Worm (Caenorhabditis elegans) whole organism, young adult: ENCODE results near the gene T16G12.3.

Source experiments
- B0336.3 ChIP-seq: fragments of 200-800 bp; sonication (Bioruptor generic); IDR thresholded peaks from 2 replicates; pipeline ENCODE4 v1.3.6; 2022; ENCODE audit warnings: missing genetic modification characterization, missing compliant biosample characterization
- F22D6.2 ChIP-seq: sonication (generic microtip); optimal IDR thresholded peaks from 2 replicates; lab custom pipeline; 2016; ENCODE audit warnings: mild to moderate bottlenecking, missing genetic modification characterization, missing compliant biosample characterization
- F23B12.7 ChIP-seq: sonication (generic microtip); optimal IDR thresholded peaks from 2 replicates; lab custom pipeline; 2017; ENCODE audit warnings: missing genetic modification characterization, mild to moderate bottlenecking, missing compliant biosample characterization, antibody characterized with exemption, moderate library complexity; ENCODE audit not compliant: insufficient read depth
- F33H1.4 ChIP-seq: fragments of 200-800 bp; sonication (Bioruptor generic); IDR thresholded peaks from 2 replicates; pipeline ENCODE4 v1.3.6; 2022; ENCODE audit warnings: missing genetic modification reagents, missing genetic modification characterization, missing compliant biosample characterization
- F37B4.10 ChIP-seq: fragments of 200-800 bp; sonication (Bioruptor generic); IDR thresholded peaks from 2 replicates; pipeline ENCODE4 v1.3.6; 2022; ENCODE audit warnings: missing genetic modification characterization, missing compliant biosample characterization
- F55B11.4 ChIP-seq: sonication (generic microtip); optimal IDR thresholded peaks from 2 replicates; lab custom pipeline; 2016; ENCODE audit warnings: missing compliant biosample characterization, missing genetic modification characterization, borderline replicate concordance; ENCODE audit not compliant: insufficient read depth
- F57A8.1 ChIP-seq: fragments of 200-800 bp; sonication (Bioruptor generic); optimal IDR thresholded peaks from 2 replicates; lab custom pipeline; 2018; ENCODE audit warnings: mild to moderate bottlenecking, missing genetic modification characterization, moderate library complexity, missing compliant biosample characterization
- F57C9.4 ChIP-seq: sonication (generic microtip); optimal IDR thresholded peaks from 2 replicates; lab custom pipeline; 2017; ENCODE audit warnings: mild to moderate bottlenecking, missing genetic modification characterization, missing compliant biosample characterization
- K11D2.4 ChIP-seq: fragments of 200-800 bp; sonication (Bioruptor generic); IDR thresholded peaks from 2 replicates; pipeline ENCODE4 v1.3.6; 2022; ENCODE audit warnings: missing genetic modification reagents, missing genetic modification characterization, missing compliant biosample characterization
- K12H6.12 ChIP-seq: fragments of 200-800 bp; sonication (Bioruptor generic); optimal IDR thresholded peaks from 2 replicates; lab custom pipeline; 2018; ENCODE audit warnings: mild to moderate bottlenecking, missing genetic modification characterization, missing compliant biosample characterization
- T07F8.4 ChIP-seq: sonication (generic microtip); optimal IDR thresholded peaks from 2 replicates; lab custom pipeline; 2016; ENCODE audit warnings: mild to moderate bottlenecking, missing genetic modification characterization, moderate library complexity, missing compliant biosample characterization
- Y53G8AR.9 ChIP-seq: fragments of 200-800 bp; sonication (Bioruptor generic); conservative IDR thresholded peaks from 2 replicates; pipeline ENCODE4 v1.3.6; 2022; ENCODE audit warnings: missing genetic modification reagents, missing genetic modification characterization, missing compliant biosample characterization
- Y56A3A.18 ChIP-seq: fragments of 200-800 bp; sonication (Bioruptor generic); IDR thresholded peaks from 2 replicates; pipeline ENCODE4 v1.3.6; 2022; ENCODE audit warnings: missing genetic modification reagents, missing genetic modification characterization, missing compliant biosample characterization
- Y79H2A.3 ChIP-seq: fragments of 200-800 bp; sonication (Bioruptor generic); conservative IDR thresholded peaks from 2 replicates; pipeline ENCODE4 v1.3.6; 2022; ENCODE audit warnings: missing genetic modification reagents, missing genetic modification characterization, missing compliant biosample characterization
- akir-1 ChIP-seq: fragments of 200-800 bp; sonication (Bioruptor generic); optimal IDR thresholded peaks from 2 replicates; lab custom pipeline; 2018; ENCODE audit warnings: mild to moderate bottlenecking, missing genetic modification characterization, moderate library complexity, missing compliant biosample characterization
- ama-1 ChIP-seq, 3 experiments: fragments of 150-350 bp in 1 of 3; sonication (generic microtip) in 2 of 3; optimal IDR thresholded peaks; 2 replicates each; lab custom pipeline; 2014 to 2018; ENCODE audit warnings: missing biosample characterization in 2 of 3, missing genetic modification characterization in 2 of 3, missing genetic modification reagents in 2 of 3
- aptf-3 ChIP-seq: fragments of 200-800 bp; sonication (Bioruptor generic); IDR thresholded peaks from 2 replicates; pipeline ENCODE4 v1.3.6; 2022; ENCODE audit warnings: missing genetic modification characterization, missing compliant biosample characterization
- attf-5 ChIP-seq: fragments of 200-800 bp; sonication (Bioruptor generic); optimal IDR thresholded peaks from 2 replicates; lab custom pipeline; 2018; ENCODE audit warnings: mild to moderate bottlenecking, missing genetic modification characterization, missing compliant biosample characterization
- cebp-1 ChIP-seq, 2 experiments: fragments of 200-800 bp in 1 of 2; sonication (Bioruptor generic) in 1 of 2; sonication (generic microtip) in 1 of 2; IDR thresholded peaks in 1 of 2; optimal IDR thresholded peaks in 1 of 2; 2 replicates each; pipeline versions ENCODE4 v1.3.6 to Lab custom; 2017 to 2022; ENCODE audit warnings: missing compliant biosample characterization in 2 of 2, missing genetic modification characterization in 2 of 2, mild to moderate bottlenecking in 1 of 2, missing genetic modification reagents in 1 of 2, moderate library complexity in 1 of 2
- cebp-2 ChIP-seq: fragments of 200-800 bp; sonication (Bioruptor generic); IDR thresholded peaks from 2 replicates; pipeline ENCODE4 v1.3.6; 2022; ENCODE audit warnings: missing genetic modification characterization, missing compliant biosample characterization
- dox-1 ChIP-seq: fragments of 200-800 bp; sonication (Bioruptor generic); IDR thresholded peaks from 2 replicates; pipeline ENCODE4 v1.3.6; 2022; ENCODE audit warnings: missing genetic modification reagents, missing genetic modification characterization, missing compliant biosample characterization
- dpl-1 ChIP-seq: fragments of 150-350 bp; optimal IDR thresholded peaks from 2 replicates; lab custom pipeline; 2014; ENCODE audit warnings: missing biosample characterization, missing genetic modification reagents, missing genetic modification characterization
- efl-1 ChIP-seq: fragments of 150-350 bp; optimal IDR thresholded peaks from 2 replicates; lab custom pipeline; 2014; ENCODE audit warnings: missing biosample characterization, missing genetic modification reagents, missing genetic modification characterization
- egl-18 ChIP-seq: fragments of 200-800 bp; sonication (Bioruptor generic); IDR thresholded peaks from 2 replicates; pipeline ENCODE4 v1.3.6; 2022; ENCODE audit warnings: missing genetic modification reagents, missing genetic modification characterization, missing compliant biosample characterization
- ets-4 ChIP-seq: fragments of 200-800 bp; sonication (Bioruptor generic); optimal IDR thresholded peaks from 2 replicates; lab custom pipeline; 2018; ENCODE audit warnings: mild to moderate bottlenecking, missing genetic modification characterization, missing compliant biosample characterization
- gei-17 ChIP-seq: fragments of 200-800 bp; sonication (Bioruptor generic); optimal IDR thresholded peaks from 2 replicates; lab custom pipeline; 2018; ENCODE audit warnings: mild to moderate bottlenecking, missing genetic modification characterization, missing compliant biosample characterization
- hmg-1.2 ChIP-seq: fragments of 200-800 bp; sonication (Bioruptor generic); IDR thresholded peaks from 2 replicates; pipeline ENCODE4 v1.3.6; 2022; ENCODE audit warnings: missing genetic modification reagents, missing genetic modification characterization, missing compliant biosample characterization
- hrde-1 ChIP-seq: sonication (generic microtip); optimal IDR thresholded peaks from 2 replicates; lab custom pipeline; 2016; ENCODE audit warnings: missing genetic modification characterization, mild to moderate bottlenecking, missing compliant biosample characterization, moderate library complexity, missing genotype, missing genetic modification reagents, borderline replicate concordance
- let-526 ChIP-seq: fragments of 200-800 bp; sonication (Bioruptor generic); IDR thresholded peaks from 2 replicates; pipeline ENCODE4 v1.3.6; 2022; ENCODE audit warnings: missing genetic modification reagents, missing genetic modification characterization, missing compliant biosample characterization
- lin-26 ChIP-seq: fragments of 200-800 bp; sonication (Bioruptor generic); IDR thresholded peaks from 2 replicates; pipeline ENCODE4 v1.3.6; 2022; ENCODE audit warnings: missing genetic modification reagents, missing genetic modification characterization, missing compliant biosample characterization
- lin-35 ChIP-seq, 3 experiments: fragments of 150-350 bp in 2 of 3; sonication (generic microtip) in 1 of 3; optimal IDR thresholded peaks; 2 replicates each; lab custom pipeline; 2014 to 2018; ENCODE audit warnings: missing biosample characterization in 3 of 3, missing genetic modification characterization in 3 of 3, missing genetic modification reagents in 3 of 3
- lin-54 ChIP-seq: fragments of 200-800 bp; sonication (Bioruptor generic); optimal IDR thresholded peaks from 2 replicates; lab custom pipeline; 2018; ENCODE audit warnings: mild to moderate bottlenecking, missing genetic modification characterization, missing compliant biosample characterization
- lsl-1 ChIP-seq: fragments of 200-800 bp; sonication (Bioruptor generic); optimal IDR thresholded peaks from 2 replicates; lab custom pipeline; 2018; ENCODE audit warnings: mild to moderate bottlenecking, missing genetic modification characterization, moderate library complexity, missing compliant biosample characterization
- madf-10 ChIP-seq: sonication (generic microtip); optimal IDR thresholded peaks from 2 replicates; lab custom pipeline; 2016; ENCODE audit warnings: mild to moderate bottlenecking, missing genetic modification characterization, missing compliant biosample characterization
- madf-6 ChIP-seq: fragments of 200-800 bp; sonication (Bioruptor generic); IDR thresholded peaks from 2 replicates; pipeline ENCODE4 v1.3.6; 2022; ENCODE audit warnings: missing genetic modification reagents, missing genetic modification characterization, missing compliant biosample characterization
- mel-28 ChIP-seq: sonication (generic microtip); optimal IDR thresholded peaks from 2 replicates; lab custom pipeline; 2016; ENCODE audit warnings: borderline replicate concordance, mild to moderate bottlenecking, missing genetic modification characterization, missing compliant biosample characterization
- nfyb-1 ChIP-seq: fragments of 200-800 bp; sonication (Bioruptor generic); IDR thresholded peaks from 2 replicates; pipeline ENCODE4 v1.3.6; 2022; ENCODE audit warnings: missing genetic modification reagents, missing genetic modification characterization, missing compliant biosample characterization
- pha-4 ChIP-seq: fragments of 150-350 bp; sonication (generic microtip); optimal IDR thresholded peaks from 2 replicates; lab custom pipeline; 2014; ENCODE audit warnings: missing biosample characterization, missing genetic modification reagents, missing genetic modification characterization
- rcor-1 ChIP-seq: fragments of 200-800 bp; sonication (Bioruptor generic); IDR thresholded peaks from 2 replicates; pipeline ENCODE4 v1.3.6; 2022; ENCODE audit warnings: missing genetic modification reagents, missing genetic modification characterization, missing compliant biosample characterization
- repo-1 ChIP-seq: sonication (generic microtip); optimal IDR thresholded peaks from 2 replicates; lab custom pipeline; 2017; ENCODE audit warnings: mild to moderate bottlenecking, missing genetic modification characterization, missing compliant biosample characterization
- tlf-1 ChIP-seq: fragments of 200-800 bp; sonication (Bioruptor generic); optimal IDR thresholded peaks from 2 replicates; lab custom pipeline; 2018; ENCODE audit warnings: mild to moderate bottlenecking, missing genetic modification characterization, missing compliant biosample characterization
- zim-3 ChIP-seq: sonication (generic microtip); optimal IDR thresholded peaks from 2 replicates; lab custom pipeline; 2017; ENCODE audit warnings: mild to moderate bottlenecking, missing genetic modification characterization, moderate library complexity, missing compliant biosample characterization
- ztf-18 ChIP-seq: sonication (generic microtip); optimal IDR thresholded peaks from 2 replicates; lab custom pipeline; 2016; ENCODE audit warnings: missing genotype, mild to moderate bottlenecking, missing genetic modification characterization, missing compliant biosample characterization
- ztf-22 ChIP-seq: fragments of 200-800 bp; sonication (Bioruptor generic); optimal IDR thresholded peaks from 2 replicates; lab custom pipeline; 2018; ENCODE audit warnings: mild to moderate bottlenecking, missing genetic modification characterization, moderate library complexity, missing compliant biosample characterization
- ztf-6 ChIP-seq: fragments of 200-800 bp; sonication (Bioruptor generic); IDR thresholded peaks from 2 replicates; pipeline ENCODE4 v1.3.6; 2022; ENCODE audit warnings: missing genetic modification reagents, missing genetic modification characterization, missing compliant biosample characterization

Gene T16G12.3

DNA sequence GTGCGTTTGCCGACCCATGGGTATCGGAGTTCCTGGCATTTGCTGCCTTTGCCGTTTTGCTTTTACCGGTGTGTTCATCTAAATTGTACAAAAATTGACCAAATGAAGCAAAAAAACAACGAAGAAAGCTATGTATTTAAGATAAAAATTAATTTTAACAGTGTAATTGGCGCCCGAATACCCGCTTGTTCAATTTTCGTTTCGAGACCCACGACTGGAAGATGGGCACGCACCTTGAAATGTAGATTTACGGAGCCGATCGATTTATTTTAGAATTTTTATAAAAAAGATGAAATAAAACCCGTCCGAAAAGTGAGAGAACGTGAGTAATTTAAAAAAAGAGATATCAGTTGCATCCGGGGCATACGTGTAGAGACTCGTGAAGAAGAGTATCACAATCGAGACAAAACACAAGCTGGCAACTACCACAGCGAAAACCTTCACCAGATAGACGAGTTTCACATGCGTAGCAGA is 38.1 kb downstream of the T16G12.3 start, which contains the start of gene hal-2 (continued):
- no peak for TF ChIP-seq egl-18
- TF ChIP-seq T07F8.4 (tag; lab: Kevin White, UChicago), result no peak
- TF ChIP-seq madf-6, result peak; percentile 33; the same call in 1 of the 2 replicates

DNA sequence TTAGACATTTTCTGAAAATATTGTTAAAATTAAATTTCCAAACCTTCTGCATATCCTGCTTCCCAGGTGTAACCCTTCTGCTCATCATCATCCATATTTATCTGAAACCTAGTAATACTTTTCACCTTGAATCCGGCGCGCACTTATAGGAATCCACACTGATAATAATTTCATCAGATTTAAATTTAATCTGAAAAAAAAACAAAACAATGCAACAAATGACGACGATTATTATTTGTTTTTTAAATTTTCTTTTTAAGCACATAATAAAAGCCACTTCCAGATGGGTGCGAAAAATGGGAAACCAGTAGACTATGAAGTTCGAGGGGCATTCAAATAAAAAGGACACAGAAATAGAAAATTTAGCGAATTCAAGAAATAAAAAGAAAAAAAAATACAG is 40.3 kb downstream of the T16G12.3 start, which contains the start of gene gtf-2H2C:
Gene gtf-2H2C (minus strand): TSS at position 101 of the 400 bp plus-strand sequence.
- no peak for TF ChIP-seq ztf-22 (GFP tag; lab: Kevin White, UChicago)
- TF ChIP-seq egl-18, result no peak
- 0 out of 2 replicates have a peak, but pooled peaks have one; percentile 27 for TF ChIP-seq Y79H2A.3 (GFP tag; lab: Robert Waterston, UW)
- no peak for TF ChIP-seq dox-1 (GFP tag; lab: Robert Waterston, UW)
- no peak for TF ChIP-seq cebp-2 (GFP tag; lab: Robert Waterston, UW)
- TF ChIP-seq let-526, result no peak
- no peak for TF ChIP-seq efl-1 (GFP tag; lab: Kevin White, UChicago)
- 0 out of 2 replicates have a peak, but pooled peaks have one; percentile 9 for TF ChIP-seq B0336.3 (GFP tag; lab: Robert Waterston, UW)
- no peak for TF ChIP-seq zim-3
- no peak for TF ChIP-seq repo-1 (tag; lab: Kevin White, UChicago)
- TF ChIP-seq gei-17 (GFP tag; lab: Kevin White, UChicago), result no peak
- TF ChIP-seq F57C9.4, result no peak
- TF ChIP-seq ama-1 (optimal IDR thresholded peaks at IDR 0.05; lab: Kevin White, UChicago), result no peak
- TF ChIP-seq ama-1 (GFP tag; optimal IDR thresholded peaks at IDR 0.05; lab: Kevin White, UChicago), result no peak
- no peak for TF ChIP-seq ztf-18 (tag; lab: Kevin White, UChicago)
- TF ChIP-seq pha-4 (tag; lab: Kevin White, UChicago), result no peak
- no peak for TF ChIP-seq aptf-3 (GFP tag; lab: Robert Waterston, UW)
- no peak for TF ChIP-seq madf-10 (tag; lab: Kevin White, UChicago)
- no peak for TF ChIP-seq lin-26 (GFP tag; lab: Robert Waterston, UW)
- TF ChIP-seq F23B12.7, result no peak
- TF ChIP-seq madf-6, result peak; percentile 44; the same call in 1 of the 2 replicates
- TF ChIP-seq hmg-1.2 (GFP tag; lab: Robert Waterston, UW), result no peak
- TF ChIP-seq cebp-1 (GFP tag; IDR thresholded peaks at IDR 0.05; lab: Robert Waterston, UW), result no peak
- peak; percentile 18 for TF ChIP-seq cebp-1 (tag; optimal IDR thresholded peaks at IDR 0.05; lab: Kevin White, UChicago)
- no peak for TF ChIP-seq Y56A3A.18
- no peak for TF ChIP-seq attf-5
- TF ChIP-seq akir-1 (GFP tag; lab: Kevin White, UChicago), result no peak
- no peak for TF ChIP-seq rcor-1 (GFP tag; lab: Robert Waterston, UW)
- TF ChIP-seq K11D2.4 (GFP tag; lab: Robert Waterston, UW), result no peak
- no peak for TF ChIP-seq ets-4 (GFP tag; lab: Kevin White, UChicago)

DNA sequence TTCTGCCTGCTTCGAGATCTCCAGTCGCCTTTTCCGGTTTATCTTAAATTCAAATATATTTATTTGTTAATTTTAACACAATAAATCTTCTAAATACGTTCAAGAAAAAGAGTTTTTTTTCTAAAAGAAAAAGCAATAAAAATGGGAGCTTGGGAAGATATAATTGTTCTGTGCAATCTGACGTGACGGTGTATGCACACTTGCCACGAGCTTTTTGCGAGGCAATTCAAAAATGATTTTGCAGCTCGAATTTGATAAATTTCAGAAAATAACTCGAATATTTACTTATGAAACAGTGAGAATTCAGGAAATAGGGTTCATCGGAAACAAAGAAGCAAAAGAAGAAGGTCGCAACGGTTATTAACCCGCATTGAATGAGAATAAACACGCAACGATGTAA is 42.7 kb downstream of the T16G12.3 start:
- no peak for TF ChIP-seq F55B11.4 (tag; lab: Kevin White, UChicago)
- no peak for TF ChIP-seq K12H6.12 (tag; lab: Kevin White, UChicago)
- no peak for TF ChIP-seq hrde-1 (tag; lab: Kevin White, UChicago)
- TF ChIP-seq mel-28 (tag; lab: Kevin White, UChicago), result no peak
- 0 out of 2 replicates have a peak, but pooled peaks have one; percentile 35 for TF ChIP-seq nfyb-1 (GFP tag; lab: Robert Waterston, UW)
- TF ChIP-seq ztf-18 (tag; lab: Kevin White, UChicago), result no peak
- peak; percentile 57 for TF ChIP-seq dpl-1
- no peak for TF ChIP-seq F57A8.1 (GFP tag; lab: Kevin White, UChicago)
- TF ChIP-seq F33H1.4 (GFP tag; lab: Robert Waterston, UW), result 0 out of 2 replicates have a peak, but pooled peaks have one; percentile 18
- peak; percentile 12; the same call in 1 of the 2 replicates for TF ChIP-seq hmg-1.2 (GFP tag; lab: Robert Waterston, UW)
- TF ChIP-seq lin-54 (GFP tag; lab: Kevin White, UChicago), result peak; percentile 81
- no peak for TF ChIP-seq tlf-1
- no peak for TF ChIP-seq attf-5
- no peak for TF ChIP-seq Y53G8AR.9 (GFP tag; lab: Robert Waterston, UW)
- no peak for TF ChIP-seq ztf-6 (GFP tag; lab: Robert Waterston, UW)
- TF ChIP-seq F22D6.2 (tag; lab: Kevin White, UChicago), result no peak
- TF ChIP-seq F37B4.10 (GFP tag; lab: Robert Waterston, UW), result no peak
- TF ChIP-seq lin-35 (GFP tag; optimal IDR thresholded peaks at IDR 0.05; lab: Kevin White, UChicago), result peak in 1 of 3 experiments; percentile 54
- TF ChIP-seq lsl-1 (GFP tag; lab: Kevin White, UChicago), result peak; percentile 42
